Worm (Caenorhabditis elegans): ENCODE measurements around the gene lrch-1.

DNA sequence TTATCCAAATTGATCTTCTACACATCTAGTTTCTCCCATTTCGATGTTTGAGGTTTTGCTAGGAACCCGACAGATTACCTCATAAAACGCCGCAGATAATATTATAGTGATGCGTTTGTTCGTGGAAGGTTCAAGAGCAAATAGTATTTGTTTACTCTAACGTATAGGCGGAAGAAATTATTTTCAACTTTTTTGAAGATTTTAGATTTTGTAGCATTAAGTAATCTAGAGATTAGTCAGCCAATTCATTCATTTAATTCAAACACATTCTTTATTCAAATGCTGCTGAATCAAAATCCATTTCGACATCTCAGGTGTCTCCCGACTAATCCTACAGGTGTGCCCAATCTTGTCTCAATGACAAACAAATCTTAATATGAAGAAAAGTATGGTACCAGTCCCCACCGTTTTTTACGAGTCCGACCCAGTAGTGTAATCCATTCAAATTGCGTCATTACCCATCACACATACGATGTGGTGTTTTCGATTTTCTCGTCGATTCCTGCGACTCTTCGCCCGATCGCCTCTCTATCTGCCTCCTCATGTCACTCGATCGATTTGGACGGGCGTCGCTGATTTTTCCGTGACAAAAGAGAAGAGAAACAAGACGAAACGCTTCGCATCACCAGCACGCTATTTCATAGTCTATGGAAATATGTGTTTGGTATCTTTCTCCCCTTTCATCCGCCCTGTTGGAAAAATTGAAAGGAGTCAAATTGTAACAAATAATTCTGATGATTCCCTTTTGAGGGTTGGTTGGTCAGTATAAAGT is 37.6 kb upstream of the lrch-1 start:
- TF ChIP-seq fos-1 (tag; optimal IDR thresholded peaks at IDR 0.05), result no peak
- peak; percentile 30 for TF ChIP-seq mdl-1 (tag; optimal IDR thresholded peaks at IDR 0.05)
- TF ChIP-seq unc-62 (GFP tag; optimal IDR thresholded peaks at IDR 0.05), result peak; percentile 70
- no peak for TF ChIP-seq skn-1 (tag; optimal IDR thresholded peaks at IDR 0.05)
